Worm (Caenorhabditis elegans) whole organism, dauer: ENCODE measurements around the gene rps-5.

ENCODE experiments used
- unc-62 ChIP-seq: sonication (generic microtip); optimal IDR thresholded peaks from 2 replicates; lab custom pipeline; 2017; ENCODE audit warnings: missing biosample characterization, missing genetic modification reagents, missing genetic modification characterization

The rps-5 gene

DNA sequence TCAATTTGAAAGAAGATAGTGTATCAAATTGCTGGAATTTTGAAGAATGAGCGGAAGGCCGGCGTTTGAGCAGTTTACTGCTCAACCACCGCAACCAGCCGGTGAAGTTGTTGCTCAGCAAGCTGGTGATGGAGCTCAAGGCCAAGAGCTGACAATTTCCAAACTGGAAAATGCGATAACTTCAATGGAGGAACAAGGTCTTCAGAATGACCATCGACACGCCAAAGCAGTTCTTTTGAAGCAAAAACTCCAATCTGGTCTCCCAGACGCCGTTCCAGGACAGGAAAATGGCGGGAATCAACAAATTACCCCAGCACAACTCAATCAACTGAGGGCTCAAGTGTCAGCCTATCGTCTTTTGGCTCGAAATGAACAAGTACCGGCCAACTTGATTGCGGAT lies 15.2 kb upstream of the rps-5 start:
- no peak for TF ChIP-seq unc-62

DNA sequence TGAATTAATAATTGTTTCAGACTA lies 15.0 kb upstream of the rps-5 start, which contains the start of gene swsn-4:
swsn-4 (plus strand) TSS at position 21 of the 24 bp plus-strand sequence.
- TF ChIP-seq unc-62: no peak

DNA sequence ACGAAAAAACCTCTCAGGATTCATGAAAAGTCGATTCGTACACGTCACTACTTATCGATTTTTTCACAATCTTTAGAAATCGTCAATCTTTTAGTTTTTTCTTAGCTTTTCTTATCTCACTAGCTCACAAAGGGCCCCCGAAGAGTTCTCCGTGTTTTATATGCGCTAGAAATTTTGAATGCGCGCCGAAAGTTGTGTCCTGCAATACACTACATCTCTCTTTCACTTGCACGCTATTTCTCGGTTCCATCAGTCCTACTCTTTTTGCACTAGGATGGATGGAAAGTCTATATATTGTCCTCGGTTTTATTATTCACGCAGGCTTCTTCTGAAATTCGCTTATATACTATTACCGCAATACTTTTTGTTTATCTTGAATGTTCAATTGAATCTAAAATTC lies 14.8 kb upstream of the rps-5 start:
- no peak for TF ChIP-seq unc-62

DNA sequence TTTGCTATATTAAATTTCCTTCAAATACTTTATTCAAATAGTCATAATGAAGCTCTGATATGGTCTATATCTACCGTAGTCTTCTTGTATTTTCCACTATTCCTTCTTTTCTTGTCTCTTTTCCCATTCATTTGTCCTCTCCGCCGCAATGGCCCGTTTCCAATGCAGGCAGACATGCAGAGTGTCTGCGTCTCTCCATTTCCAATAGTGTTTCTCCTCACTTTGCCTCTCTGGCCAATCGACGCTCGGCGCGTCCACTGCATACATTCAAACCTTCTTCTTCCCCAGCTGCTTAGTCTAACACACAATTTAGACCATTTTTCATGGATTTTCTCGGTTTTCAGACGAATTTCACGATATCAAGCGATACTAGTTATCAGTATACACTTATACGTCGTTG lies 14.4 kb upstream of the rps-5 start:
- no peak for TF ChIP-seq unc-62

DNA sequence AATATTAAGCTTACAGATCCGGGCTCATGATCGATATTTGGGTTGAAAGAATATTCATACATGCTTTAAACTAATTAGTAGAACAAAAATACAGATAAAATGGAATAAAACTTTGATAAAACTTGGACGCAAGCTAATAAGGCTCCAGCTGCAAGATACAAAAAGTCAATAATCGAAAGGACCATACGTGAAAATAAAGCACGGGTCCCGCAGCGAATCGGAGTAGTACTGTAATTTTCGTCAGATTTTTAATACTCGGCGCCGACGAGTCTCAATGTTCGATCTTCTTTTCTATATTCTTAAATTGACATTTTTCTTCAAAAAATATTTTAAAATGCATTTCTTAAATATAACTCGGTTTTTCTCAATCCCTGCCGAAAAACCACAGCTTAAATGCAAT lies 13.8 kb upstream of the rps-5 start, which contains the start of gene spo-11:
spo-11 (minus strand) TSS at position 189 of the 400 bp plus-strand sequence.
- TF ChIP-seq unc-62: no peak

DNA sequence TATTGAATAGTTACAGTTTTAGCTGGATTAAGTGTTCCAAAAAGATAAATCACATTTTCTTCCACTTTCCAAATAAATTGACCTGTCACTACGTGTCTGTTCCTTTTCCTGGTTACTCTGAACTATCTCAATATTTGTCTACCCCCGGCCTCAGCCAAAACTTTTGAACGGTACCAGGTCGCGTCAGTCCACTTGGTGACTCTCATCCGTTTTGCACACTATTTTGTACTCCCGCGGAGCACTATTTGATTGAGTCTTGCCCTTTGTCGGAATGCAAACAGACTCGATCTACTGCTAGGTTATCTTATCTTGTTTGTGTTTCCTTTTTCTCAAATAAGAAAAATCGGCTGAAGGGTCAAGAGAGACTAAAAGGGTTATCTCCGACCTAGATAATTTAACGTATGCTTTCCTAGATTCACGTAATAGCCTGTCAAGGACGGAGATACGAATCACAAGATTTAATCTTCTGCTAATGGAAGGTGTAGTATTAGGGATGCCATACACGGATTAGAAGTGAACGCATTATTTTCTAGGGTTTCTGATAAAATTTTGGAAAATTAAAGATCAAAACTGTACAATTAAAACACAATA lies 9.2 kb upstream of the rps-5 start:
- TF ChIP-seq unc-62: no peak

DNA sequence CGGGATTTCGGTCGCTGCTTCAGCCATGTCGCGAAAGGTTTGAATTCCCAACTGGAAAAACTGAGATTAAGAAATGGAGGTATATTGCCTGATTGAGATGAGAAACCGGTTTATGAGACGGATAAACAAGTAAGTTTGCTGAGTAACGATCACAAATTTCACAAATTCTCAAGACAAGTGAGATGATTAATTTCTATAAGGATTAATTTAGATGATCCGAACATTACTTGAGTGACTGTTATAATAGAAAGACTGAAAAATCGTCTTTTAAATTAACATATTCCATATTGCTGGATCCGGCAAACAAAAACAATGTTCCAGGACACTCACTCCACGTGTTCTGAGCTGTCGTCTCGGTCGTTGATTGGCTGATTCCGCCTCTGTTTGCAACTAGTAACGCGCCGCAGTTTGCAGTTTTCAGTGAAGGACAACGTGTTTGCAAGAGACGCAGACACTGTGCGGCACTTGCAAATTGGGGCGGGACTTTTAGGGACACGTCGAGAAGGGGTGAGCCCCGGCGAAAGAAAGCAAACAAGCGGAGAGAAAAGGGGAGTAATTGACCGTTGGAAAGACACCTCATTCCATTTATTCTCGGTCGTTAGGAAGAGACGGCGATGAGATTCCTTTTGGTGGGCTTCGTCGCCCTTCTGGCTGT lies 8.1 kb upstream of the rps-5 start, which contains the start of the genes imp-2 and enpl-1:
imp-2 (minus strand) TSS at position 51 of the 655 bp plus-strand sequence.
enpl-1 (plus strand) TSS at position 462 of the 655 bp plus-strand sequence.
- TF ChIP-seq unc-62: no peak

DNA sequence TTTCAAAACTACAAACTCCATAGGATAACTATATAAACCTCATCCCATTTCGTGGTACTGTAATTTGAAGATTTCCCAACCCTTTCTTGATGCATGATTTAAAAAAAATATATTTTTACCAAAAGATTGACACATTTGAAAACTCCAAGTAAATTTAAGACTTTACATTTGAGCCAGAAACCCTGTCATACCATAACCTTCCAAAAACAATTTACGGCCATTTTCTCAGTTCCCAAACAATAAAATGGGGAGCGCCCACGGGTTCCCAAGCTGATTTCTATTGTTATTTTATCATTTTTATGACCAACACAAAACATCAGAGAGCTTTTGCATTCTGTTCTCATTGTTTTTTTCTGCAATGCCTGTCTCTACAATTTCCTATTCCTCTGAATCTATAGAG lies 1.8 kb upstream of the rps-5 start, which contains the start of gene clc-9:
clc-9 (plus strand) TSS at position 301 of the 400 bp plus-strand sequence.
- TF ChIP-seq unc-62: no peak

DNA sequence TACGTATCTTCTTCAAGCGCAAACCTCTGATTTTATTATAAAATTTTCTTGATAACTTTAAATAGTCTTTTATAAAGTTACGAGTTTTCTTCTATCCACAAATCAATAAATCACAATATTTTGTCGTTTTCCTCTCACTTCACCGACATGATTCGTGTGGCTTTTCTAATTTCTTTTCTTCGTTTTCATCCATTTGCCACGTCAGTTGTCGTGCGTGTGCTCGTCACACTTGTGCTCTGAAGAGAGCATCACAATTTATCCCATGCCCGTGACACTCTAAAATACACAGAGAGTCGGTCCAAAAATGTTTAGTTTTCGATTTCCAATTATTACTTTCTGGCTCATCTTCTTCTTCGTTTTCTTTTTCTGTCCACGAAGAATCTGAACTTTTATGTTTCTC lies 1.1 kb upstream of the rps-5 start:
- TF ChIP-seq unc-62: no peak

DNA sequence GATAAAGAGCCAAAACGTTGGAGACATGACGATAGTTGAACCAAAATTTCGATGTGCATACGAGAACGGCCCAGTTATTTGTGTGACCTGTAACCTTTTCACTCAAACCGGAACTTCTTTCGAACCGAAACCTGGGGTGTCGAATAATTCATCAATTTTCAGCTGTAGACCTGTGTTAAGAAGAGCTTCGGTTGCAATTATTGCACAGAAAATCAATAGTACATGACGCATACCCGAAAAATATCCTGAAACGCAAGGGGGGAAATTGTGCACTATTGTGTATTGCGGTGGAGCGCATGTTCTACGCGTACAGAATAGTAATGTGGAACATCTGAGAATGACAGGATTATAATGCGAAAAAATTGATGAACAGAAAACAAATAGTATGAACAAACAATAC lies 1.1 kb downstream of the rps-5 start, which contains the start of gene pigk-1:
pigk-1 (minus strand) TSS at position 248 of the 400 bp plus-strand sequence.
- TF ChIP-seq unc-62: no peak

DNA sequence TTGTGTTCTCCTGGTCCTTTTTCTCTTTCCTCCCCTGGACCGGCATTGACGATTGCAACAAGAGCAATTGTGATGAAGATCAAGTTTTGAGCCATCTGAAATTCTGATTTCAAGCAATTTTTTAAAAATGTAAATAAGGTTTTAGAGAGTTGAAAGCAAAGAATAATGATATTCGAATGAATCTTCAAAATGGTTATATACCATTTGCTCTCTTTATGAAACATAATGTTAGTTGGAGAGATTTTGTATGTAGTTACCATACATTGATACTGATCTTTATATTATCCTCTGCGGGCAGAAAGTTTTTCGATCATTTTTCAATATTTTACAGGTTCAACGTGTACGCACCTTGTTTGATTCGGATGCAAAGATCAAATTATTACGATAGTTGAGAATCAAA lies 5.1 kb downstream of the rps-5 start, which contains the start of gene srlf-24:
srlf-24 (minus strand) TSS at position 101 of the 400 bp plus-strand sequence.
- TF ChIP-seq unc-62: no peak

DNA sequence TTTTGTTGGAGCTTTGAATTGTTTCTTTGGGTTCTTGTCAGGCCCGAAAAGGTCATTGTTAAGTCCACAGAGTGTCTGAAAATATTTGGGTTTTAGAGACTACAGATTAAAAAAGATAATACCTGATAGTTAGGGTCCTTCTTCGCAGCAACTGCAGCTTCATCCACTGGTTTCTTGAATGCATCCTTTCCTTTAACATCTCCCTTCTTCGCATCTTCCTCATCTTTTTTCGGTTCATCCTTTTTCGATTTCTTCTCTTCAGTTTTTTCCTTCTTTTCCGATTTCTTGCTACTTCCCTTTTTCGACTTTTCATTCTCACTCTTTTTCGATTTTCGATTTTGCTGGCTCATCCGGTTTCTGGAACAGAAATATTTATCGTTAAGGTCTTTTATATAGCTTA lies 7.3 kb downstream of the rps-5 start:
- no peak for TF ChIP-seq unc-62

DNA sequence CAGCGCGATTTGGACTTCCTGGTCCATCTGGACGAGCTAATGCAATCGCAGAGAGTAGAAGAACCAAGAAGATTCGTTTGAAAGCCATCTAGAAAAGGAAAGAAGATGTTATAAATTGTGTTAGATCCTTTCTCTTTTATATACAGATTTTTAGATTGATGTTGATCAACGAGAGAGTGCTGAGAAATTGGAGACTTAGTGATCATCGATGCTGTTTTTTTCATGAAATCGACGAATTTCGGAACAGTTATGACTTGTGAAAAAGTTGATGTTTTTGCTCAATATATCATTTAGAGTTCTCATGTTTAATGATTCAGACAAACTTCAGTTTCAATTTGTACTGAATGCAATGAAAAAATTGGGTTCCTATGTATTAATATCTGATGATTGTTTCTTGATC lies 8.2 kb downstream of the rps-5 start, which contains the start of gene srlf-17:
srlf-17 (minus strand) TSS at position 101 of the 400 bp plus-strand sequence.
- TF ChIP-seq unc-62: no peak

DNA sequence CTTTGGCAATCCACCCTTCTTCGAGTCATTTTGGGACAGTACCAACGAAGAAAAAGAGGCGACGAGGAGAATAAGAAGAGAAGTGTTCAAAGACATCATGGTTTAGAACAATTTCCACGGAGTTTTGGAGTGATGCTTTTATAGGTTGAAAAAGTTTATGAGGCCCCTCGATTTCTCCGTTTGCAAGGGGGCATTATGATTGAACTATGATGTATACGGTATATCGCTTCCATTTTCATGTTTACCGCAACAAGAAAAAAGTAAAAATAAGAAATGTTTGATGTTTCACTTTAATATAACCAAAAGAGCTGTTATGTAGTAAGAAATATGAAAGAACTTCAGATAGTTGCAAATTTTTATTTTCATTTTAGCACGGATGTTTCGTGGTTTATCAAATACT lies 9.5 kb downstream of the rps-5 start, which contains the start of gene srlf-18:
srlf-18 (minus strand) TSS at position 101 of the 400 bp plus-strand sequence.
- no peak for TF ChIP-seq unc-62

DNA sequence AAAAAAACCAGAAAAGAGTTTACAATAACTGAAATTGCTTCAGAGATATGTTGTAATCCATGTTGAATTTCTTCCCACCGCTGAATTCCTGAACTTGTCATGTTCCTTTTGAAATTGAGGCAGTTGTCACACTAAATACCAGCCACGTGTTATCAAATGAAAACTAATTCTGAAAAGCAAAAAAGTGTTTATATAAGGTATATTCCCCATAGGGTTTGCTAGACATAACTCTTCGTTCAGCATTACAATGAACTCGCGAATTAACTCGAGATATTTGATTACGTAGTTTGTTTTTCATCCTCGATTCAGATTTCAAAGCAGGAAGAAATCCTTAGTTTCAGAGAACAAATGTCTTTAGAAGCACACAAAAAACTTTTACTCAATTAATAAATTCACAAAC lies 10.6 kb downstream of the rps-5 start, which contains the start of gene str-3:
str-3 (minus strand) TSS at position 101 of the 400 bp plus-strand sequence.
- TF ChIP-seq unc-62: no peak

DNA sequence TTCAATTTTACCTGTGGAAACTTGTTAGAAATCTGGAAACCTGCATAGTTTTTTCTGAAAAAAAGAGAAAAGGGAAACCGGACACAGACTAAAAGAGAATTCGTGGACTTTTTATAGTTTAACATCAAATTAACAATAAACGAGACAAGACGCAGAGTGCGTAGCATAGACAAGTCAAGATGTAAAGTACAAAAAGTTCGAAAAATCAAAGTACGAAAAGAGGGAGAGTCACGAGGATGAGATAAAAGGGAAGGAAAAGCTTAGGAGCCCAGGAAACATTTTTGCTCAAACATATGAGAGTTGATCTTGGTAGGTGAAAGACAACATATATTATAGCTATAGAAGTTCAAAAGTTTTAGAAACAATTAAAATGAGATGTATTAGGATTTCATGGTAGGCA lies 13.1 kb downstream of the rps-5 start, which contains the start of gene M7.12:
M7.12 (minus strand) TSS at position 188 of the 400 bp plus-strand sequence.
- no peak for TF ChIP-seq unc-62

DNA sequence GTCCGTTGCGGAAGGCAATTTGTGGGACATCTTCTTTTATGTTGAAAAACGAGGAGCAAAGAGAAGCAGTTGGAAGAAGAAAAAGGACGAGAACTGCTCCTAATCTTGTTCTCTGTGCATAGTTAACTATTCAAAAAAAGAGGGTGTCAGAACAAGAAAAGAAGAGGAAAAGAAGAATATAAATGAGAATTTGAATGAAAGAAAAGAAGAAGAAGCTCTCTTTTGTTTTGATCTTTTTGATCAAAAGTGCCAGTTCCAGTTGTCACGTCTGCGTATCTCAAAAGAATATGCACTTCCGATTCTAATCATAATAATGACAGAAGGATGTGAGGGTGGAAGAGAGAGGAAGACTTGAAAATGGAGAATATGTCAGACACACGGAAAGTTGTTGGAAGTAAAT lies 15.9 kb downstream of the rps-5 start, which contains the start of gene M7.8:
M7.8 (minus strand) TSS at position 112 of the 400 bp plus-strand sequence.
- no peak for TF ChIP-seq unc-62

DNA sequence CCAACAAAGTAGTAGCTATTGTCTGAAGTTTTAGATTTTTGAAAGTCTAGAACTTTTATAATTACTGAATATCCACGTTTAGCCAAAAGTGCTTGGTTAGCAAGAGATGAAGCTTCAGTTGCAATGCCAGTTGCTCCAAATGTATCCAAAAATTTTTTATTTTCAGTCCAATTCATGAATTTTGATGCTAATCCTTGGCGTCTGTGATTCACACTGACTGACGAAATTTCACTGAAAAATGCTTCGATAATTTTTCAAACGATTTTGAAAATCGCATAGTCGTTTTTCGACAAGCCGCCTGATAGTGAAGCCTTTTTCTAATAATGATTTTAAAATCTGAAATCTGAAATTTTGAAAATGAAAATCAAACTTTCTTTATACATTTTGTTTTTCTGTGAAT lies 16.8 kb downstream of the rps-5 start:
- no peak for TF ChIP-seq unc-62
